Worm (Caenorhabditis elegans) whole organism, late embryonic: ENCODE results near the gene drap-1.

Source experiments
- C08G9.2 ChIP-seq: sonication (generic microtip); optimal IDR thresholded peaks from 2 replicates; lab custom pipeline; 2016; ENCODE audit warnings: mild to moderate bottlenecking, missing genetic modification characterization, moderate library complexity, missing compliant biosample characterization
- F13H6.1 ChIP-seq: sonication (generic microtip); optimal IDR thresholded peaks from 2 replicates; lab custom pipeline; 2016; ENCODE audit warnings: missing genetic modification characterization, missing compliant biosample characterization
- K02D7.2 ChIP-seq: sonication (generic microtip); optimal IDR thresholded peaks from 2 replicates; lab custom pipeline; 2017; ENCODE audit warnings: mild to moderate bottlenecking, missing genetic modification characterization, missing compliant biosample characterization
- K09A11.1 ChIP-seq: sonication (generic microtip); optimal IDR thresholded peaks from 2 replicates; lab custom pipeline; 2017; ENCODE audit warnings: antibody characterized with exemption, mild to moderate bottlenecking, missing genetic modification characterization, missing compliant biosample characterization; ENCODE audit not compliant: insufficient read depth
- T23F11.4 ChIP-seq: fragments of 200-800 bp; sonication (Bioruptor generic); optimal IDR thresholded peaks from 2 replicates; lab custom pipeline; 2018; ENCODE audit warnings: mild to moderate bottlenecking, missing genetic modification characterization, missing compliant biosample characterization
- ama-1 ChIP-seq: fragments of 150-350 bp; optimal IDR thresholded peaks from 2 replicates; lab custom pipeline; 2014
- ceh-14 ChIP-seq: sonication (generic microtip); optimal IDR thresholded peaks from 2 replicates; lab custom pipeline; 2016; ENCODE audit warnings: missing genotype, missing genetic modification characterization, missing compliant biosample characterization
- ceh-18 ChIP-seq: sonication (generic microtip); optimal IDR thresholded peaks from 2 replicates; lab custom pipeline; 2016; ENCODE audit warnings: missing genetic modification characterization, missing compliant biosample characterization
- ceh-19 ChIP-seq: fragments of 200-800 bp; sonication (Bioruptor generic); optimal IDR thresholded peaks from 2 replicates; lab custom pipeline; 2018; ENCODE audit warnings: mild to moderate bottlenecking, missing genetic modification characterization, missing compliant biosample characterization
- ceh-22 ChIP-seq: sonication (generic microtip); optimal IDR thresholded peaks from 2 replicates; lab custom pipeline; 2017; ENCODE audit warnings: missing biosample characterization, missing genetic modification characterization
- ceh-24 ChIP-seq: sonication (generic microtip); optimal IDR thresholded peaks from 2 replicates; lab custom pipeline; 2016; ENCODE audit warnings: mild to moderate bottlenecking, missing genetic modification characterization, missing compliant biosample characterization
- ceh-30 ChIP-seq: fragments of 150-350 bp; optimal IDR thresholded peaks from 2 replicates; lab custom pipeline; 2014; ENCODE audit warnings: missing biosample characterization, missing genetic modification characterization
- ceh-34 ChIP-seq: sonication (generic microtip); optimal IDR thresholded peaks from 2 replicates; lab custom pipeline; 2016; ENCODE audit warnings: mild to moderate bottlenecking, missing genetic modification characterization, missing compliant biosample characterization
- ceh-48 ChIP-seq: sonication (generic microtip); optimal IDR thresholded peaks from 2 replicates; lab custom pipeline; 2016; ENCODE audit warnings: missing genetic modification characterization, inconsistent platforms, missing compliant biosample characterization
- ceh-9 ChIP-seq: sonication (generic microtip); optimal IDR thresholded peaks from 2 replicates; lab custom pipeline; 2016; ENCODE audit warnings: mild to moderate bottlenecking, missing genetic modification characterization, inconsistent platforms, missing compliant biosample characterization
- che-1 ChIP-seq: sonication (generic microtip); optimal IDR thresholded peaks from 2 replicates; lab custom pipeline; 2016; ENCODE audit warnings: mild to moderate bottlenecking, missing genetic modification characterization, missing compliant biosample characterization
- dmd-4 ChIP-seq: sonication (generic microtip); optimal IDR thresholded peaks from 2 replicates; lab custom pipeline; 2016; ENCODE audit warnings: borderline replicate concordance, missing genetic modification characterization, missing compliant biosample characterization
- elt-2 ChIP-seq: sonication (generic microtip); optimal IDR thresholded peaks from 2 replicates; lab custom pipeline; 2016; ENCODE audit warnings: missing genetic modification reagents, missing genetic modification characterization, missing compliant biosample characterization
- elt-4 ChIP-seq: sonication (generic microtip); optimal IDR thresholded peaks from 2 replicates; lab custom pipeline; 2016; ENCODE audit warnings: missing genetic modification characterization, missing compliant biosample characterization
- ets-4 ChIP-seq: sonication (generic microtip); optimal IDR thresholded peaks from 2 replicates; lab custom pipeline; 2016; ENCODE audit warnings: missing genetic modification characterization, missing compliant biosample characterization
- eyg-1 ChIP-seq: sonication (generic microtip); optimal IDR thresholded peaks from 2 replicates; lab custom pipeline; 2016; ENCODE audit warnings: missing genotype, missing genetic modification characterization, missing compliant biosample characterization
- fkh-10 ChIP-seq: fragments of 150-350 bp; optimal IDR thresholded peaks from 2 replicates; lab custom pipeline; 2014; ENCODE audit warnings: missing biosample characterization, missing genetic modification reagents, missing genetic modification characterization
- fkh-6 ChIP-seq: sonication (generic microtip); optimal IDR thresholded peaks from 2 replicates; lab custom pipeline; 2016; ENCODE audit warnings: missing genetic modification characterization, missing compliant biosample characterization
- gmeb-2 ChIP-seq: sonication (generic microtip); optimal IDR thresholded peaks from 2 replicates; lab custom pipeline; 2016; ENCODE audit warnings: missing genetic modification characterization, inconsistent platforms, missing compliant biosample characterization
- hlh-13 ChIP-seq: fragments of 200-800 bp; sonication (Bioruptor generic); optimal IDR thresholded peaks from 2 replicates; lab custom pipeline; 2018; ENCODE audit warnings: mild to moderate bottlenecking, missing genetic modification characterization, missing compliant biosample characterization
- hlh-6 ChIP-seq: sonication (generic microtip); optimal IDR thresholded peaks from 2 replicates; lab custom pipeline; 2016; ENCODE audit warnings: missing genotype, missing genetic modification characterization, missing compliant biosample characterization
- lim-6 ChIP-seq: sonication (generic microtip); optimal IDR thresholded peaks from 2 replicates; lab custom pipeline; 2016; ENCODE audit warnings: missing genetic modification characterization, missing compliant biosample characterization
- nfya-1 ChIP-seq: sonication (generic microtip); optimal IDR thresholded peaks from 2 replicates; lab custom pipeline; 2017; ENCODE audit warnings: missing genetic modification characterization, mild to moderate bottlenecking, missing compliant biosample characterization, antibody characterized with exemption, moderate library complexity
- nhr-232 ChIP-seq: sonication (generic microtip); optimal IDR thresholded peaks from 2 replicates; lab custom pipeline; 2016; ENCODE audit warnings: missing genetic modification characterization, missing compliant biosample characterization
- npax-4 ChIP-seq: sonication (generic microtip); optimal IDR thresholded peaks from 2 replicates; lab custom pipeline; 2016; ENCODE audit warnings: missing genetic modification characterization, missing compliant biosample characterization
- odd-2 ChIP-seq: sonication (generic microtip); optimal IDR thresholded peaks from 2 replicates; lab custom pipeline; 2017; ENCODE audit warnings: antibody characterized with exemption, mild to moderate bottlenecking, missing genetic modification characterization, missing compliant biosample characterization
- pag-3 ChIP-seq: sonication (generic microtip); optimal IDR thresholded peaks from 2 replicates; lab custom pipeline; 2016; ENCODE audit warnings: missing compliant biosample characterization, missing genetic modification characterization, borderline replicate concordance
- pax-1 ChIP-seq: fragments of 150-350 bp; optimal IDR thresholded peaks from 2 replicates; lab custom pipeline; 2014; ENCODE audit warnings: missing biosample characterization, missing genetic modification characterization
- pqm-1 ChIP-seq: sonication (generic microtip); optimal IDR thresholded peaks from 2 replicates; lab custom pipeline; 2016; ENCODE audit warnings: missing genetic modification characterization, missing compliant biosample characterization
- pros-1 ChIP-seq: fragments of 150-350 bp; optimal IDR thresholded peaks from 2 replicates; lab custom pipeline; 2014; ENCODE audit warnings: missing biosample characterization, missing genetic modification reagents, missing genetic modification characterization
- rnt-1 ChIP-seq: sonication (generic microtip); optimal IDR thresholded peaks from 2 replicates; lab custom pipeline; 2016; ENCODE audit warnings: missing genetic modification characterization, missing compliant biosample characterization
- sdc-2 ChIP-seq: sonication (generic microtip); optimal IDR thresholded peaks from 2 replicates; lab custom pipeline; 2016; ENCODE audit warnings: missing genotype, missing genetic modification characterization, missing compliant biosample characterization
- sox-4 ChIP-seq: sonication (generic microtip); optimal IDR thresholded peaks from 2 replicates; lab custom pipeline; 2017; ENCODE audit warnings: mild to moderate bottlenecking, missing genetic modification characterization, inconsistent platforms, missing compliant biosample characterization
- syd-9 ChIP-seq: sonication (generic microtip); optimal IDR thresholded peaks from 2 replicates; lab custom pipeline; 2016; ENCODE audit warnings: mild to moderate bottlenecking, missing genetic modification characterization, moderate library complexity, missing compliant biosample characterization
- tbx-2 ChIP-seq: sonication (generic microtip); optimal IDR thresholded peaks from 2 replicates; lab custom pipeline; 2016; ENCODE audit warnings: missing genetic modification characterization, missing compliant biosample characterization
- unc-55 ChIP-seq: sonication (generic microtip); optimal IDR thresholded peaks from 2 replicates; lab custom pipeline; 2017; ENCODE audit warnings: missing biosample characterization, missing genetic modification reagents, missing genetic modification characterization
- ztf-16 ChIP-seq: sonication (generic microtip); optimal IDR thresholded peaks from 2 replicates; lab custom pipeline; 2017; ENCODE audit warnings: missing genetic modification characterization, missing compliant biosample characterization

The drap-1 gene

ce11 chrV:9706592-9706991 lies 23.3 kb upstream of the drap-1 start:
- TF ChIP-seq sdc-2 = no peak
- TF ChIP-seq ceh-34 (tag; lab: Kevin White, UChicago) = no peak
- no peak for TF ChIP-seq gmeb-2 (tag; lab: Kevin White, UChicago)
- TF ChIP-seq pros-1 = no peak
- TF ChIP-seq ceh-19 = no peak
- TF ChIP-seq che-1 = no peak
- no peak for TF ChIP-seq ceh-18 (tag; lab: Kevin White, UChicago)

ce11 chrV:9709747-9710146 lies 20.2 kb upstream of the drap-1 start, which contains the start of gene tag-120:
tag-120 (minus strand) TSS chrV:9709814.
- TF ChIP-seq gmeb-2 (tag; lab: Kevin White, UChicago) (no peak), tbx-2 (tag; lab: Kevin White, UChicago) (no peak), elt-4 (tag; lab: Kevin White, UChicago) (no peak), ets-4 (no peak), fkh-10 (GFP tag; lab: Kevin White, UChicago) (no peak), pax-1 (tag; lab: Kevin White, UChicago) (no peak), dmd-4 (tag; lab: Kevin White, UChicago) (no peak), pag-3 (tag; lab: Kevin White, UChicago) (no peak), K02D7.2 (no peak), odd-2 (tag; lab: Kevin White, UChicago) (no peak)
- TF ChIP-seq, all 69 proteins: peak for 0

DNA sequence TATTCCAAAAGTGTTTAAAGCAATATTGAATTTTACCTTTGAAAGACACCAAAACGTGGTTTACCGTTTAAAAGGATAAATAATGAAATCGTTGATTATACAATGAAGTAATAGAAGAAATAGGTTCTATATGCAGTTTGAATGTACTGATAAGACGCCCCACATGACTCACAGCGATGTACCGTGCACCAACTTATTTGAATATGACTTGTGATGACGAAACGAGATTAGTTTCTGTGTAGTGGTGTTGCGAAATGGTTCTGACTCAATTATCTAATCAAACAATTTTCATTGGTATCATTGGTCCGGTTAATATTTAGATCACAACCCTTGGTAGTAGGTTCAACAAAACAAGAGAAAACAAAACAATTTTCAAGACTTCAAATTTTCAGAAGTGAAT lies 18.7 kb upstream of the drap-1 start:
- TF ChIP-seq hlh-6 (tag; lab: Kevin White, UChicago) (no peak), elt-2 (tag; lab: Kevin White, UChicago) (peak; percentile 81), nfya-1 (tag; lab: Kevin White, UChicago) (no peak)

DNA sequence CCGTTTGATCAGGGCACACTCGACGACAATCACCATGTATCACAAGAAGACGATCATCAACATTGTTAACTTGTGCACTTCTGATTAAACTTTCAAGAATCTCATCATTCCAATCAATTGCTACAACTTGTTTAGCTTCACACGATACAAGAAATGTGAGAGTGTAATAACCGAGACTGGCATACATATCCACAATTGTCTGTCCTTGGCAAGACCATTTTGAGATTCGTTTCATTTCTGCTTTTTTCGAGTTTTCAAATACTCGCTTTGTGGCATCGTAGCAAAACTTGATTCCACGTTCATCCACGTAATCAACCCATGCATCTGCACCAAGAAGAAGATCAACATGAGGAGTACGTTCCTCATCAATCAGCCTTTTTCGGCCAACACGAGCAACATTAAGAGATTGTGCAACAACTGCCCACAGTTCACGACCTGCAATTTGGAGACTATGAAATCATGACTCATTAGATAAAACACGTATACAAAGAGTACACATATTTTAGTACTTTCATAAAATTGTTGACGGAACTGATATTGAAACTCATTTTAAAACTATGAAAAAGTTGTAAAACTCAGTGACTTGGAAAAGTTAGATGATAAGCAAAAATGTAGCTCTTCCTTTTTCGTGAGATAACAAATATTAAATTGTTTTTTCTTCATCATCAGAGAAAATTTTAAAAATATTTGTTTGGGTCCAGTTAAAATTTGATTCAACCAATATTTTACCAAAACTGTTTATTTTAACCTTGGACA lies 17.3 kb upstream of the drap-1 start:
- TF ChIP-seq ceh-30 = no peak
- no peak for TF ChIP-seq lim-6 (tag; lab: Kevin White, UChicago)

- no peak for TF ChIP-seq elt-4 (tag; lab: Kevin White, UChicago)
- no peak for TF ChIP-seq sox-4 (tag; lab: Kevin White, UChicago)
- no peak for TF ChIP-seq pros-1
- no peak for TF ChIP-seq ama-1
- no peak for TF ChIP-seq pqm-1 (tag; lab: Kevin White, UChicago)
- no peak for TF ChIP-seq ceh-22 (tag; lab: Kevin White, UChicago)
- TF ChIP-seq fkh-6 (tag; lab: Kevin White, UChicago) = no peak
- no peak for TF ChIP-seq C08G9.2 (tag; lab: Kevin White, UChicago)
- no peak for TF ChIP-seq ceh-48 (tag; lab: Kevin White, UChicago)
These were observed 16.4 kb upstream of the drap-1 start, which contains the start of gene F40F9.10 for ce11 chrV:9713532-9713931. F40F9.10 (minus strand) TSS chrV:9713632.

DNA sequence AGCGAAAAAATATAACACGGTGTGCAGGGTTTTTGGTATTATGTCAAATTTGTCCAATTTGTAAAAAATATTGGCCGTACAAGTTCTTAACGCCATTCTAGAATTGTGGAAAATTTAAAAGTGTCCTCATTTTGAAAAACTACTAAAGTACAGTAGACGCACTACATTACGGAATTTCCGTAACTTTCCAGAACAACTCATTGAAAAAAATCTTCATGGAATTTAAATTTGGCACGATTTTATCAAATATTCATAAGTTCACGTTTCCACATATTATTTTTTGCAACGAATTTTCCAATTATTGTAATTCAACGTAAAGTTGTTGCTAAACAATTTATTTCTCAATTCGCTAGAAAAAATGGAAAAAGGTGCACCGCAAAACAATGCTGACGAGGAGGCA lies 15.0 kb upstream of the drap-1 start, which contains the start of gene F40F9.3:
Gene F40F9.3, plus strand, starts transcription at position 301 of the 400 bp plus-strand sequence.
- TF ChIP-seq ceh-9 = no peak
- no peak for TF ChIP-seq pqm-1 (tag; lab: Kevin White, UChicago)
- no peak for TF ChIP-seq rnt-1 (tag; lab: Kevin White, UChicago)
- TF ChIP-seq nhr-232 (tag; lab: Kevin White, UChicago) = no peak
- no peak for TF ChIP-seq npax-4 (tag; lab: Kevin White, UChicago)
- no peak for TF ChIP-seq ceh-14 (tag; lab: Kevin White, UChicago)
- TF ChIP-seq ceh-24 (tag; lab: Kevin White, UChicago) = no peak
- TF ChIP-seq pax-1 (tag; lab: Kevin White, UChicago) = no peak
- no peak for TF ChIP-seq ceh-19
- no peak for TF ChIP-seq unc-55 (GFP tag; lab: Kevin White, UChicago)
- TF ChIP-seq syd-9 (tag; lab: Kevin White, UChicago) = no peak
- TF ChIP-seq hlh-13 (GFP tag; lab: Kevin White, UChicago) = no peak
- TF ChIP-seq K09A11.1 (tag; lab: Kevin White, UChicago) = no peak
- no peak for TF ChIP-seq ztf-16
- TF ChIP-seq lim-6 (tag; lab: Kevin White, UChicago) = no peak
- TF ChIP-seq T23F11.4 (GFP tag; lab: Kevin White, UChicago) = no peak
- TF ChIP-seq eyg-1 (tag; lab: Kevin White, UChicago) = no peak
- no peak for TF ChIP-seq F13H6.1 (tag; lab: Kevin White, UChicago)
- no peak for TF ChIP-seq odd-2 (tag; lab: Kevin White, UChicago)
